Fruit fly (Drosophila melanogaster) whole organism, embryonic: ENCODE results near the gene mRpS11.

ENCODE experiments used
- Atf3 ChIP-seq: fragments of 200-800 bp; sonication (Bioruptor generic); optimal IDR thresholded peaks from 3 replicates; lab custom pipeline; 2016; ENCODE audit warnings: missing biosample characterization, missing genetic modification characterization
- CG10274 ChIP-seq: fragments of 200-800 bp; sonication (Bioruptor generic); optimal IDR thresholded peaks from 3 replicates; lab custom pipeline; 2017; ENCODE audit warnings: missing biosample characterization, mild to moderate bottlenecking, missing genetic modification characterization
- CG11247 ChIP-seq: fragments of 200-800 bp; sonication (Bioruptor generic); IDR thresholded peaks from 2 replicates; pipeline ENCODE4 v1.3.6; 2022; ENCODE audit warnings: missing biosample characterization, missing genetic modification characterization
- CG11560 ChIP-seq: fragments of 200-800 bp; sonication (Bioruptor generic); IDR thresholded peaks from 3 replicates; pipeline ENCODE4 v1.3.6; 2022; ENCODE audit warnings: missing biosample characterization, missing genetic modification characterization
- CG14965 ChIP-seq: fragments of 200-800 bp; sonication (Bioruptor generic); optimal IDR thresholded peaks from 2 replicates; lab custom pipeline; 2016; ENCODE audit warnings: missing biosample characterization, missing genetic modification characterization, borderline replicate concordance
- CG16815 ChIP-seq: fragments of 200-800 bp; sonication (Bioruptor generic); optimal IDR thresholded peaks from 3 replicates; lab custom pipeline; 2017; ENCODE audit warnings: missing biosample characterization, mild to moderate bottlenecking, missing genetic modification characterization
- CG17361 ChIP-seq: fragments of 200-800 bp; sonication (Bioruptor generic); IDR thresholded peaks from 3 replicates; pipeline ENCODE4 v1.3.6; 2022; ENCODE audit warnings: missing biosample characterization, missing genetic modification characterization
- CG17829 ChIP-seq: fragments of 200-800 bp; optimal IDR thresholded peaks from 2 replicates; lab custom pipeline; 2019; ENCODE audit warnings: missing biosample characterization, mild to moderate bottlenecking, missing genetic modification characterization, moderate library complexity
- CG31388 ChIP-seq: fragments of 200-800 bp; sonication (Bioruptor generic); optimal IDR thresholded peaks from 2 replicates; lab custom pipeline; 2016; ENCODE audit warnings: missing biosample characterization, missing genetic modification characterization
- CG31441 ChIP-seq: fragments of 200-800 bp; sonication (Bioruptor generic); IDR thresholded peaks from 2 replicates; pipeline ENCODE4 v1.3.6; 2022; ENCODE audit warnings: missing biosample characterization, missing genetic modification characterization
- CG32532 ChIP-seq: fragments of 200-800 bp; sonication (Bioruptor generic); IDR thresholded peaks from 2 replicates; pipeline ENCODE4 v1.3.6; 2022; ENCODE audit warnings: missing biosample characterization, missing genetic modification characterization
- CG3995 ChIP-seq: fragments of 200-800 bp; sonication (Bioruptor generic); optimal IDR thresholded peaks from 3 replicates; lab custom pipeline; 2016; ENCODE audit warnings: missing biosample characterization, missing genetic modification characterization
- CG4617 ChIP-seq: fragments of 200-800 bp; sonication (Bioruptor generic); optimal IDR thresholded peaks from 3 replicates; lab custom pipeline; 2016; ENCODE audit warnings: missing biosample characterization, missing genetic modification characterization, borderline replicate concordance
- CG4730 ChIP-seq: fragments of 200-800 bp; sonication (Bioruptor generic); IDR thresholded peaks from 2 replicates; pipeline ENCODE4 v1.3.6; 2022; ENCODE audit warnings: missing biosample characterization, missing genetic modification characterization
- CG6791 ChIP-seq: fragments of 200-800 bp; sonication (Bioruptor generic); IDR thresholded peaks from 3 replicates; pipeline ENCODE4 v1.3.6; 2022; ENCODE audit warnings: missing biosample characterization, missing genetic modification characterization; ENCODE audit not compliant: partially characterized antibody
- CG8924 ChIP-seq: fragments of 200-800 bp; optimal IDR thresholded peaks from 3 replicates; lab custom pipeline; 2019; ENCODE audit warnings: missing biosample characterization, mild to moderate bottlenecking, missing genetic modification characterization, moderate library complexity
- CG8944 ChIP-seq: fragments of 200-800 bp; sonication (Bioruptor generic); optimal IDR thresholded peaks from 3 replicates; lab custom pipeline; 2016; ENCODE audit warnings: missing biosample characterization, missing genetic modification characterization
- CG9817 ChIP-seq: fragments of 200-800 bp; sonication (Bioruptor generic); optimal IDR thresholded peaks from 2 replicates; lab custom pipeline; 2018; ENCODE audit warnings: missing biosample characterization, mild to moderate bottlenecking, missing genetic modification characterization, moderate library complexity
- CG9876 ChIP-seq: fragments of 200-800 bp; sonication (Bioruptor generic); optimal IDR thresholded peaks from 2 replicates; lab custom pipeline; 2016; ENCODE audit warnings: missing biosample characterization, missing genetic modification characterization
- CTCF ChIP-seq: fragments of 200-800 bp; sonication (Bioruptor generic); optimal IDR thresholded peaks from 2 replicates; lab custom pipeline; 2017; ENCODE audit warnings: missing biosample characterization, mild to moderate bottlenecking, missing genetic modification characterization, moderate library complexity
- Deaf1 ChIP-seq: fragments of 200-800 bp; optimal IDR thresholded peaks from 3 replicates; lab custom pipeline; 2019; ENCODE audit warnings: missing biosample characterization, mild to moderate bottlenecking, missing genetic modification characterization, moderate library complexity
- Dek ChIP-seq: fragments of 200-800 bp; sonication (Bioruptor generic); optimal IDR thresholded peaks from 3 replicates; lab custom pipeline; 2019; ENCODE audit warnings: missing biosample characterization, mild to moderate bottlenecking, missing genetic modification characterization, moderate library complexity
- Drgx ChIP-seq: fragments of 200-800 bp; sonication (Bioruptor generic); IDR thresholded peaks from 2 replicates; pipeline ENCODE4 v1.3.6; 2022; ENCODE audit warnings: missing biosample characterization, missing genetic modification characterization
- E2f1 ChIP-seq: fragments of 200-800 bp; sonication (Bioruptor generic); IDR thresholded peaks from 2 replicates; pipeline ENCODE4 v1.3.6; 2022; ENCODE audit warnings: missing biosample characterization, missing genetic modification characterization
- H15 ChIP-seq: fragments of 200-800 bp; sonication (Bioruptor generic); IDR thresholded peaks from 3 replicates; pipeline ENCODE4 v1.3.6; 2022; ENCODE audit warnings: missing biosample characterization, missing genetic modification characterization
- Hey ChIP-seq: fragments of 200-800 bp; sonication (Bioruptor generic); optimal IDR thresholded peaks from 3 replicates; lab custom pipeline; 2018; ENCODE audit warnings: missing biosample characterization, mild to moderate bottlenecking, missing genetic modification characterization
- Hmx ChIP-seq: fragments of 200-800 bp; sonication (Bioruptor generic); optimal IDR thresholded peaks from 2 replicates; lab custom pipeline; 2016; ENCODE audit warnings: missing biosample characterization, missing genetic modification characterization
- Hr3 ChIP-seq: fragments of 200-800 bp; sonication (Bioruptor generic); optimal IDR thresholded peaks from 3 replicates; lab custom pipeline; 2016; ENCODE audit warnings: missing biosample characterization, missing genetic modification characterization
- Optix ChIP-seq: fragments of 200-800 bp; sonication (Bioruptor generic); IDR thresholded peaks from 3 replicates; pipeline ENCODE4 v1.3.6; 2022; ENCODE audit warnings: missing biosample characterization, missing genetic modification characterization
- Scr ChIP-seq: fragments of 200-800 bp; sonication (Bioruptor generic); IDR thresholded peaks from 2 replicates; pipeline ENCODE4 v1.3.6; 2022; ENCODE audit warnings: missing biosample characterization, missing genetic modification characterization; ENCODE audit not compliant: partially characterized antibody
- aop ChIP-seq: fragments of 200-800 bp; sonication (Bioruptor generic); IDR thresholded peaks from 2 replicates; pipeline ENCODE4 v1.3.6; 2022; ENCODE audit warnings: missing biosample characterization, missing genetic modification characterization
- ap ChIP-seq: fragments of 200-800 bp; sonication (Bioruptor generic); IDR thresholded peaks from 2 replicates; pipeline ENCODE4 v1.3.6; 2022; ENCODE audit warnings: missing biosample characterization, missing genetic modification characterization
- ara ChIP-seq: fragments of 200-800 bp; sonication (Bioruptor generic); IDR thresholded peaks from 2 replicates; pipeline ENCODE4 v1.3.6; 2022; ENCODE audit warnings: missing biosample characterization, missing genetic modification characterization
- croc ChIP-seq: fragments of 200-800 bp; sonication (Bioruptor generic); conservative IDR thresholded peaks from 3 replicates; pipeline ENCODE4 v1.3.6; 2022; ENCODE audit warnings: missing biosample characterization, missing genetic modification characterization
- dm ChIP-seq: fragments of 200-800 bp; sonication (Bioruptor generic); optimal IDR thresholded peaks from 3 replicates; lab custom pipeline; 2016; ENCODE audit warnings: missing biosample characterization, missing genetic modification characterization
- dpn ChIP-seq, 2 experiments: fragments of 200-800 bp; sonication (Bioruptor generic); optimal IDR thresholded peaks; 3 replicates each; lab custom pipeline; 2016; ENCODE audit warnings: missing biosample characterization in 2 of 2, missing genetic modification characterization in 2 of 2
- ems ChIP-seq: fragments of 200-800 bp; sonication (Bioruptor generic); optimal IDR thresholded peaks from 3 replicates; lab custom pipeline; 2016; ENCODE audit warnings: missing biosample characterization, missing genetic modification characterization
- eve ChIP-seq, 2 experiments: fragments of >200 bp; optimal IDR thresholded peaks; 2 replicates each; lab custom pipeline; 2017; ENCODE audit warnings: missing biosample characterization in 2 of 2, missing genetic modification characterization in 2 of 2
- fd96Cb ChIP-seq: fragments of 200-800 bp; sonication (Bioruptor generic); optimal IDR thresholded peaks from 2 replicates; lab custom pipeline; 2018; ENCODE audit warnings: missing biosample characterization, mild to moderate bottlenecking, missing genetic modification characterization, moderate library complexity
- ftz-f1 ChIP-seq: fragments of 200-800 bp; sonication (Bioruptor generic); optimal IDR thresholded peaks from 2 replicates; lab custom pipeline; 2016; ENCODE audit warnings: missing biosample characterization, missing genetic modification characterization
- her ChIP-seq: fragments of 200-800 bp; sonication (Bioruptor generic); optimal IDR thresholded peaks from 2 replicates; lab custom pipeline; 2016; ENCODE audit warnings: missing biosample characterization, missing genetic modification characterization
- hth ChIP-seq: fragments of >200 bp; optimal IDR thresholded peaks from 2 replicates; lab custom pipeline; 2017; ENCODE audit warnings: inconsistent platforms
- lola ChIP-seq, 3 experiments: fragments of >200 bp in 2 of 3; fragments of 200-800 bp in 1 of 3; sonication (Bioruptor generic) in 1 of 3; optimal IDR thresholded peaks; 2 replicates each; lab custom pipeline; 2017 to 2019; ENCODE audit warnings: missing biosample characterization in 3 of 3, missing genetic modification characterization in 3 of 3, mild to moderate bottlenecking in 1 of 3, moderate library complexity in 1 of 3
- onecut ChIP-seq: fragments of 200-800 bp; sonication (Bioruptor generic); IDR thresholded peaks from 2 replicates; pipeline ENCODE4 v1.3.6; 2022; ENCODE audit warnings: missing biosample characterization, missing genetic modification characterization
- pho ChIP-seq: fragments of 200-800 bp; sonication (Bioruptor generic); optimal IDR thresholded peaks from 2 replicates; lab custom pipeline; 2016; ENCODE audit warnings: missing biosample characterization, missing genetic modification characterization
- phol ChIP-seq: fragments of 200-800 bp; sonication (Bioruptor generic); optimal IDR thresholded peaks from 3 replicates; lab custom pipeline; 2018; ENCODE audit warnings: missing biosample characterization, mild to moderate bottlenecking, missing genetic modification characterization, moderate library complexity
- pum ChIP-seq: fragments of 200-800 bp; sonication (Bioruptor generic); optimal IDR thresholded peaks from 2 replicates; lab custom pipeline; 2016; ENCODE audit warnings: missing biosample characterization, missing genetic modification characterization
- salm ChIP-seq: fragments of 200-800 bp; sonication (Bioruptor generic); optimal IDR thresholded peaks from 2 replicates; lab custom pipeline; 2018; ENCODE audit warnings: missing biosample characterization, mild to moderate bottlenecking, missing genetic modification characterization
- sima ChIP-seq: fragments of 200-800 bp; sonication (Bioruptor generic); optimal IDR thresholded peaks from 2 replicates; lab custom pipeline; 2016; ENCODE audit warnings: missing biosample characterization, missing genetic modification characterization
- slp2 ChIP-seq: fragments of 200-800 bp; sonication (Bioruptor generic); optimal IDR thresholded peaks from 2 replicates; lab custom pipeline; 2016; ENCODE audit warnings: missing biosample characterization, missing genetic modification characterization
- tna ChIP-seq: fragments of 200-800 bp; sonication (Bioruptor generic); IDR thresholded peaks from 2 replicates; pipeline ENCODE4 v1.3.6; 2022; ENCODE audit warnings: missing biosample characterization, missing genetic modification characterization; ENCODE audit not compliant: partially characterized antibody
- trh ChIP-seq: fragments of 200-800 bp; sonication (Bioruptor generic); optimal IDR thresholded peaks from 2 replicates; lab custom pipeline; 2016; ENCODE audit warnings: missing biosample characterization, missing genetic modification characterization

Gene mRpS11

dm6 chr3R:17042838-17043569, 29.5 kb upstream of the mRpS11 start, which contains the start of the genes bdwf and Patr-1 (continued):
- TF ChIP-seq Atf3 (no peak), CG8944 (peak; percentile 29), CG10274 (no peak), dm (GFP tag; lab: Kevin White, UChicago) (no peak), CG9876 (GFP tag; lab: Kevin White, UChicago) (no peak), CG31441 (GFP tag; lab: Robert Waterston, UW) (no peak), pho (no peak), fd96Cb (tag; lab: Kevin White, UChicago) (no peak), Dek (peak; percentile 36), salm (tag; lab: Kevin White, UChicago) (no peak), Hey (tag; lab: Kevin White, UChicago) (no peak), CTCF (GFP tag; lab: Kevin White, UChicago) (peak; percentile 24), hth (lab: Kevin White, UChicago) (no peak), tna (GFP tag; lab: Robert Waterston, UW) (peak; percentile 89), her (GFP tag; lab: Kevin White, UChicago) (no peak), CG9817 (tag; lab: Kevin White, UChicago) (peak; percentile 4), CG32532 (no peak), CG17829 (peak; percentile 35), ftz-f1 (GFP tag; lab: Kevin White, UChicago) (no peak), CG17361 (GFP tag; lab: Robert Waterston, UW) (peak; percentile 68), CG4730 (GFP tag; lab: Robert Waterston, UW) (no peak), ap (GFP tag; lab: Robert Waterston, UW) (no peak), CG31388 (GFP tag; lab: Kevin White, UChicago) (no peak), aop (GFP tag; lab: Robert Waterston, UW) (no peak), CG14965 (no peak), CG11247 (GFP tag; lab: Robert Waterston, UW) (no peak), Hmx (GFP tag; lab: Kevin White, UChicago) (no peak), dpn (GFP tag; optimal IDR thresholded peaks at IDR 0.05; lab: Kevin White, UChicago) (peak; percentile 3 to 7), CG3995 (GFP tag; lab: Kevin White, UChicago) (peak; percentile 92), pum (GFP tag; lab: Kevin White, UChicago) (no peak), ems (GFP tag; lab: Kevin White, UChicago) (no peak), CG16815 (GFP tag; lab: Kevin White, UChicago) (no peak), Drgx (GFP tag; lab: Robert Waterston, UW) (no peak), E2f1 (GFP tag; lab: Robert Waterston, UW) (no peak), phol (tag; lab: Kevin White, UChicago) (peak; percentile 43), sima (GFP tag; lab: Kevin White, UChicago) (no peak), Scr (GFP tag; lab: Robert Waterston, UW) (peak; percentile 95), Optix (GFP tag; lab: Robert Waterston, UW) (no peak), eve (GFP tag; optimal IDR thresholded peaks at IDR 0.05; lab: Kevin White, UChicago) (no peak), ara (GFP tag; lab: Robert Waterston, UW) (no peak), CG4617 (GFP tag; lab: Kevin White, UChicago) (no peak), Deaf1 (tag; lab: Kevin White, UChicago) (no peak), CG11560 (tag; lab: Robert Waterston, UW) (peak; percentile 59; the same call in 1 of the 3 replicates), lola (GFP tag; optimal IDR thresholded peaks at IDR 0.05; lab: Kevin White, UChicago) (peak in 1 of 3 experiments; percentile 36), trh (GFP tag; lab: Kevin White, UChicago) (no peak), onecut (GFP tag; lab: Robert Waterston, UW) (no peak), CG8924 (tag; lab: Kevin White, UChicago) (peak; percentile 36), H15 (GFP tag; lab: Robert Waterston, UW) (no peak), Hr3 (GFP tag; lab: Kevin White, UChicago) (peak; percentile 35), croc (GFP tag; lab: Robert Waterston, UW) (no peak), CG6791 (peak; percentile 92), slp2 (GFP tag; lab: Kevin White, UChicago) (peak; percentile 10)
